Worm (Caenorhabditis elegans): ENCODE results near the gene shk-1.

shk-1 gene

ce11 chrII:9774653-9775052 lies 16.6 kb downstream of the shk-1 start (continued):
- TF ChIP-seq nhr-80 (tag; optimal IDR thresholded peaks at IDR 0.05) (peak; percentile 63), somi-1 (GFP tag; optimal IDR thresholded peaks at IDR 0.05) (no peak), Y56A3A.18 (GFP tag; IDR thresholded peaks at IDR 0.05) (peak; percentile 79), B0336.3 (GFP tag; IDR thresholded peaks at IDR 0.05) (0 out of 2 replicates have a peak, but pooled peaks have one; percentile 57), efl-1 (GFP tag; optimal IDR thresholded peaks at IDR 0.05) (no peak), ztf-3 (GFP tag; optimal IDR thresholded peaks at IDR 0.05) (no peak), dpl-1 (GFP tag; optimal IDR thresholded peaks at IDR 0.05) (no peak), B0035.1 (tag; optimal IDR thresholded peaks at IDR 0.05) (peak; percentile 41), hmg-20 (GFP tag; IDR thresholded peaks at IDR 0.05) (no peak), hrde-1 (tag; optimal IDR thresholded peaks at IDR 0.05; ENCODE audit: borderline replicate concordance) (peak; percentile 61), attf-3 (GFP tag; conservative IDR thresholded peaks at IDR 0.05) (peak; percentile 66), unc-130 (GFP tag; optimal IDR thresholded peaks at IDR 0.05) (peak; percentile 55), lsl-1 (GFP tag; optimal IDR thresholded peaks at IDR 0.05) (peak; percentile 42), hlh-12 (tag; optimal IDR thresholded peaks at IDR 0.05) (no peak), F37B4.10 (GFP tag; IDR thresholded peaks at IDR 0.05) (no peak), rcor-1 (GFP tag; IDR thresholded peaks at IDR 0.05) (peak; percentile 58), attf-6 (GFP tag; IDR thresholded peaks at IDR 0.05) (peak; percentile 38; the same call in 1 of the 2 replicates), xnd-1 (tag; optimal IDR thresholded peaks at IDR 0.05) (peak; percentile 15), tlf-1 (GFP tag; optimal IDR thresholded peaks at IDR 0.05) (no peak), nhr-90 (tag; optimal IDR thresholded peaks at IDR 0.05) (peak; percentile 72), bed-2 (GFP tag; IDR thresholded peaks at IDR 0.05) (no peak), ztf-26 (tag; optimal IDR thresholded peaks at IDR 0.05) (peak; percentile 64), nhr-27 (tag; optimal IDR thresholded peaks at IDR 0.05) (no peak), ceh-79 (tag; optimal IDR thresholded peaks at IDR 0.05) (no peak), lin-26 (GFP tag; IDR thresholded peaks at IDR 0.05) (no peak; the same call in 1 of the 2 replicates), pha-4 (tag; optimal IDR thresholded peaks at IDR 0.05) (no peak), cebp-2 (GFP tag; IDR thresholded peaks at IDR 0.05) (peak; percentile 74; the same call in 1 of the 2 replicates), ceh-27 (GFP tag; optimal IDR thresholded peaks at IDR 0.05) (peak; percentile 78), snpc-1.3 (tag; optimal IDR thresholded peaks at IDR 0.05; ENCODE audit: insufficient read depth) (peak; percentile 84), ztf-28 (GFP tag; IDR thresholded peaks at IDR 0.05) (peak; percentile 76; the same call in 1 of the 2 replicates), mxl-1 (tag; optimal IDR thresholded peaks at IDR 0.05) (peak; percentile 81), madf-6 (GFP tag; IDR thresholded peaks at IDR 0.05) (peak; percentile 76), die-1 (tag; optimal IDR thresholded peaks at IDR 0.05) (peak; percentile 71), ceh-58 (GFP tag; IDR thresholded peaks at IDR 0.05) (no peak), akir-1 (GFP tag; optimal IDR thresholded peaks at IDR 0.05) (peak; percentile 10), K12H6.12 (tag; optimal IDR thresholded peaks at IDR 0.05) (no peak), dpff-1 (tag; optimal IDR thresholded peaks at IDR 0.05) (no peak), aptf-2 (GFP tag; conservative IDR thresholded peaks at IDR 0.05) (no peak), chd-7 (tag; optimal IDR thresholded peaks at IDR 0.05) (peak; percentile 67), ZK185.1 (tag; optimal IDR thresholded peaks at IDR 0.05; ENCODE audit: poor library complexity, severe bottlenecking) (peak; percentile 88), lag-1 (GFP tag; IDR thresholded peaks at IDR 0.05) (no peak), gei-17 (GFP tag; optimal IDR thresholded peaks at IDR 0.05) (no peak), zim-3 (tag; optimal IDR thresholded peaks at IDR 0.05) (peak; percentile 75), fkh-3 (tag; optimal IDR thresholded peaks at IDR 0.05) (peak; percentile 0), B0261.1 (tag; optimal IDR thresholded peaks at IDR 0.05) (peak; percentile 87), nhr-179 (tag; optimal IDR thresholded peaks at IDR 0.05) (no peak), T26A5.8 (tag; optimal IDR thresholded peaks at IDR 0.05) (no peak), T07F8.4 (tag; optimal IDR thresholded peaks at IDR 0.05) (peak; percentile 64), sdz-38 (tag; optimal IDR thresholded peaks at IDR 0.05) (no peak), egl-44 (GFP tag; IDR thresholded peaks at IDR 0.05) (peak; percentile 86)
